Worm (Caenorhabditis elegans) whole organism, L4/young adult: Measurements from ENCODE around the gene moa-1.

Experiments
- W03F9.2 ChIP-seq: fragments of 150-350 bp; optimal IDR thresholded peaks from 2 replicates; lab custom pipeline; 2014; ENCODE audit warnings: missing biosample characterization, missing genetic modification characterization
- him-1 ChIP-seq: sonication (generic microtip); optimal IDR thresholded peaks from 2 replicates; lab custom pipeline; 2016; ENCODE audit warnings: missing genotype, missing genetic modification reagents, missing genetic modification characterization, missing compliant biosample characterization

DNA sequence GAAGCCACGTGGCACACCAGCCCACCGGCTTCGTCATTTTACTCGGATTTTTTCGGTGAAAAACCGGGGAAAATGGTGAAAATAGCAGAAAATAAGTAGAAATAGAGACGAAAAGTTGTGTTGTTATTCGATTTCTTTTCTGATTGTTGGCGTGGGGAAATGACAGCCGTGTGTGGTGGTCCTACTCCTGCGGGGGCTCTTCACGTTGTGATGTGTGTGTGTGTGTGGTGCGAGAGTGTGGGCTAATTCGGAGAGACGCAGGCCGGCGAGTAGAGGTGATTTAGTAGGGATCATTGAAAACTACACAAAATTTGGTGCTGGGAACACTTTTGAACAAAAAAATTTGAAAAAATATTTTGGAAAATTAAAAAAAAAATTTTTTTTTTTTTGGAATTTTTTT is 26.2 kb downstream of the moa-1 start, which contains the start of gene F53A3.1:
- TF ChIP-seq him-1 (tag; lab: Kevin White, UChicago) (no peak), W03F9.2 (no peak)
